Fruit fly (Drosophila melanogaster) whole organism, embryonic: Measurements from ENCODE around the gene CG17660.

ENCODE experiments used
- Antp ChIP-seq: fragments of 200-800 bp; sonication (Bioruptor generic); optimal IDR thresholded peaks from 3 replicates; lab custom pipeline; 2016; ENCODE audit warnings: missing biosample characterization, missing genetic modification characterization
- BtbVII ChIP-seq: fragments of 200-800 bp; sonication (Bioruptor generic); optimal IDR thresholded peaks from 3 replicates; lab custom pipeline; 2017; ENCODE audit warnings: missing biosample characterization, mild to moderate bottlenecking, missing genetic modification characterization
- CG10209 ChIP-seq: fragments of 200-800 bp; sonication (Bioruptor generic); optimal IDR thresholded peaks from 3 replicates; lab custom pipeline; 2017; ENCODE audit warnings: missing biosample characterization, mild to moderate bottlenecking, missing genetic modification characterization, missing genetic modification reagents
- CG10366 ChIP-seq: fragments of 200-800 bp; sonication (Bioruptor generic); IDR thresholded peaks from 2 replicates; pipeline ENCODE4 v1.3.6; 2022; ENCODE audit warnings: missing biosample characterization, missing genetic modification characterization
- CG10565 ChIP-seq: fragments of 200-800 bp; sonication (Bioruptor generic); optimal IDR thresholded peaks from 3 replicates; lab custom pipeline; 2016; ENCODE audit warnings: missing biosample characterization, mild to moderate bottlenecking, missing genetic modification characterization
- CG12071 ChIP-seq: fragments of 200-800 bp; sonication (Bioruptor generic); optimal IDR thresholded peaks from 3 replicates; lab custom pipeline; 2018; ENCODE audit warnings: missing biosample characterization, mild to moderate bottlenecking, missing genetic modification characterization
- CG15269 ChIP-seq: fragments of 200-800 bp; sonication (Bioruptor generic); optimal IDR thresholded peaks from 2 replicates; lab custom pipeline; 2018; ENCODE audit warnings: missing biosample characterization, mild to moderate bottlenecking, missing genetic modification characterization, moderate library complexity
- CG15514 ChIP-seq: fragments of 200-800 bp; sonication (Bioruptor generic); optimal IDR thresholded peaks from 3 replicates; lab custom pipeline; 2017; ENCODE audit warnings: missing biosample characterization, missing genetic modification characterization, mild to moderate bottlenecking, moderate library complexity, missing genetic modification reagents
- CG17912 ChIP-seq: fragments of 200-800 bp; sonication (Bioruptor generic); optimal IDR thresholded peaks from 2 replicates; lab custom pipeline; 2018; ENCODE audit warnings: missing biosample characterization, mild to moderate bottlenecking, missing genetic modification characterization
- CG2116 ChIP-seq: fragments of 200-800 bp; sonication (Bioruptor generic); optimal IDR thresholded peaks from 3 replicates; lab custom pipeline; 2018; ENCODE audit warnings: missing biosample characterization, mild to moderate bottlenecking, missing genetic modification characterization
- CG30431 ChIP-seq: fragments of 200-800 bp; sonication (Bioruptor generic); optimal IDR thresholded peaks from 2 replicates; lab custom pipeline; 2017; ENCODE audit warnings: missing biosample characterization, missing genetic modification characterization
- CG34224 ChIP-seq: fragments of 200-800 bp; sonication (Bioruptor generic); IDR thresholded peaks from 3 replicates; pipeline ENCODE4 v1.3.6; 2022; ENCODE audit warnings: missing biosample characterization, missing genetic modification characterization; ENCODE audit not compliant: partially characterized antibody
- CG6683 ChIP-seq: fragments of 200-800 bp; sonication (Bioruptor generic); optimal IDR thresholded peaks from 2 replicates; lab custom pipeline; 2017; ENCODE audit warnings: missing biosample characterization, mild to moderate bottlenecking, missing genetic modification characterization, missing genetic modification reagents
- CG8478 ChIP-seq: fragments of >200 bp; optimal IDR thresholded peaks from 2 replicates; lab custom pipeline; 2018
- CoRest ChIP-seq: fragments of 200-800 bp; sonication (Bioruptor generic); optimal IDR thresholded peaks from 3 replicates; lab custom pipeline; 2018; ENCODE audit warnings: missing biosample characterization, mild to moderate bottlenecking, missing genetic modification characterization, moderate library complexity
- Dip3 ChIP-seq: fragments of 200-800 bp; sonication (Bioruptor generic); optimal IDR thresholded peaks from 3 replicates; lab custom pipeline; 2016; ENCODE audit warnings: missing biosample characterization, missing genetic modification characterization
- Doc3 ChIP-seq: fragments of 200-800 bp; sonication (Bioruptor generic); IDR thresholded peaks from 3 replicates; pipeline ENCODE4 v1.3.6; 2022; ENCODE audit warnings: missing biosample characterization, missing genetic modification characterization; ENCODE audit not compliant: partially characterized antibody
- Hey ChIP-seq: fragments of 200-800 bp; sonication (Bioruptor generic); optimal IDR thresholded peaks from 3 replicates; lab custom pipeline; 2018; ENCODE audit warnings: missing biosample characterization, mild to moderate bottlenecking, missing genetic modification characterization
- Hsf ChIP-seq: fragments of 200-800 bp; sonication (Bioruptor generic); optimal IDR thresholded peaks from 3 replicates; lab custom pipeline; 2016; ENCODE audit warnings: missing biosample characterization, missing genetic modification characterization
- Kr ChIP-seq: fragments of 200-800 bp; sonication (Bioruptor generic); optimal IDR thresholded peaks from 2 replicates; lab custom pipeline; 2017; ENCODE audit warnings: missing biosample characterization, mild to moderate bottlenecking, missing genetic modification characterization
- NfI ChIP-seq: fragments of 200-800 bp; sonication (Bioruptor generic); optimal IDR thresholded peaks from 3 replicates; lab custom pipeline; 2018; ENCODE audit warnings: missing biosample characterization, mild to moderate bottlenecking, missing genetic modification characterization, moderate library complexity
- Ravus ChIP-seq: fragments of 200-800 bp; sonication (Bioruptor generic); IDR thresholded peaks from 2 replicates; pipeline ENCODE4 v1.3.6; 2022; ENCODE audit warnings: missing biosample characterization, missing genetic modification characterization
- Rfx ChIP-seq: fragments of 200-800 bp; sonication (Bioruptor generic); IDR thresholded peaks from 2 replicates; pipeline ENCODE4 v1.3.6; 2022; ENCODE audit warnings: missing biosample characterization, missing genetic modification characterization
- Rx ChIP-seq: fragments of 200-800 bp; sonication (Bioruptor generic); IDR thresholded peaks from 2 replicates; pipeline ENCODE4 v1.3.6; 2022; ENCODE audit warnings: missing biosample characterization, missing genetic modification characterization
- Sry-β ChIP-seq: fragments of 200-800 bp; sonication (Bioruptor generic); optimal IDR thresholded peaks from 2 replicates; lab custom pipeline; 2018; ENCODE audit warnings: missing biosample characterization, mild to moderate bottlenecking, missing genetic modification characterization, moderate library complexity
- TFAM ChIP-seq: fragments of 200-800 bp; sonication (Bioruptor generic); optimal IDR thresholded peaks from 2 replicates; lab custom pipeline; 2017; ENCODE audit warnings: missing biosample characterization, missing genetic modification characterization, inconsistent platforms
- ac ChIP-seq: fragments of 200-800 bp; sonication (Bioruptor generic); optimal IDR thresholded peaks from 3 replicates; lab custom pipeline; 2017; ENCODE audit warnings: missing biosample characterization, mild to moderate bottlenecking, missing genetic modification characterization
- bigmax ChIP-seq: fragments of 200-800 bp; sonication (Bioruptor generic); optimal IDR thresholded peaks from 2 replicates; lab custom pipeline; 2018; ENCODE audit warnings: missing biosample characterization, mild to moderate bottlenecking, missing genetic modification characterization
- btn ChIP-seq: fragments of 200-800 bp; sonication (Bioruptor generic); optimal IDR thresholded peaks from 2 replicates; lab custom pipeline; 2016; ENCODE audit warnings: missing biosample characterization, missing genetic modification characterization
- croc ChIP-seq: fragments of 200-800 bp; sonication (Bioruptor generic); conservative IDR thresholded peaks from 3 replicates; pipeline ENCODE4 v1.3.6; 2022; ENCODE audit warnings: missing biosample characterization, missing genetic modification characterization
- her ChIP-seq: fragments of 200-800 bp; sonication (Bioruptor generic); optimal IDR thresholded peaks from 2 replicates; lab custom pipeline; 2016; ENCODE audit warnings: missing biosample characterization, missing genetic modification characterization
- hkb ChIP-seq, 2 experiments: fragments of 200-800 bp in 1 of 2; fragments of >200 bp in 1 of 2; sonication (Bioruptor generic) in 1 of 2; IDR thresholded peaks in 1 of 2; optimal IDR thresholded peaks in 1 of 2; 2 replicates each; pipeline versions ENCODE4 v1.3.6 to Lab custom; 2017 to 2022; ENCODE audit warnings: missing biosample characterization in 1 of 2, missing genetic modification characterization in 1 of 2
- jigr1 ChIP-seq: fragments of 200-800 bp; sonication (Bioruptor generic); IDR thresholded peaks from 3 replicates; pipeline ENCODE4 v1.3.6; 2022; ENCODE audit warnings: missing biosample characterization, missing genetic modification characterization
- kah ChIP-seq: fragments of 200-800 bp; sonication (Bioruptor generic); optimal IDR thresholded peaks from 2 replicates; lab custom pipeline; 2018; ENCODE audit warnings: missing biosample characterization, mild to moderate bottlenecking, missing genetic modification characterization
- luna ChIP-seq: fragments of 200-800 bp; sonication (Bioruptor generic); optimal IDR thresholded peaks from 2 replicates; lab custom pipeline; 2016; ENCODE audit warnings: missing biosample characterization, missing genetic modification characterization
- mam ChIP-seq: fragments of 200-800 bp; sonication (Bioruptor generic); optimal IDR thresholded peaks from 3 replicates; lab custom pipeline; 2016; ENCODE audit warnings: missing biosample characterization, missing genetic modification characterization
- mirr ChIP-seq: fragments of 200-800 bp; sonication (Bioruptor generic); optimal IDR thresholded peaks from 3 replicates; lab custom pipeline; 2018; ENCODE audit warnings: missing biosample characterization, mild to moderate bottlenecking, missing genetic modification characterization
- nerfin-1 ChIP-seq: fragments of 200-800 bp; sonication (Bioruptor generic); optimal IDR thresholded peaks from 3 replicates; lab custom pipeline; 2019; ENCODE audit warnings: missing biosample characterization, mild to moderate bottlenecking, missing genetic modification characterization, moderate library complexity
- pan ChIP-seq, 4 experiments: fragments of >200 bp in 3 of 4; fragments of 200-800 bp in 1 of 4; sonication (Bioruptor generic) in 1 of 4; optimal IDR thresholded peaks in 3 of 4; IDR thresholded peaks in 1 of 4; 2 replicates each; pipeline versions ENCODE4 v1.3.6 to Lab custom; 2017 to 2022; ENCODE audit warnings: missing biosample characterization in 2 of 4, missing genetic modification characterization in 2 of 4, mixed read lengths in 1 of 4
- pho ChIP-seq: fragments of 200-800 bp; sonication (Bioruptor generic); optimal IDR thresholded peaks from 2 replicates; lab custom pipeline; 2016; ENCODE audit warnings: missing biosample characterization, missing genetic modification characterization
- prd ChIP-seq, 3 experiments: fragments of >200 bp in 2 of 3; fragments of 200-800 bp in 1 of 3; sonication (Bioruptor generic) in 1 of 3; optimal IDR thresholded peaks in 2 of 3; IDR thresholded peaks in 1 of 3; 2 replicates in 2 of 3; 3 replicates in 1 of 3; pipeline versions ENCODE4 v1.3.6 to Lab custom; 2017 to 2022; ENCODE audit warnings: missing biosample characterization in 1 of 3, missing genetic modification characterization in 1 of 3
- rib ChIP-seq: fragments of 200-800 bp; sonication (Bioruptor generic); IDR thresholded peaks from 2 replicates; pipeline ENCODE4 v1.3.6; 2022; ENCODE audit warnings: missing biosample characterization, missing genetic modification characterization
- sima ChIP-seq: fragments of 200-800 bp; sonication (Bioruptor generic); optimal IDR thresholded peaks from 2 replicates; lab custom pipeline; 2016; ENCODE audit warnings: missing biosample characterization, missing genetic modification characterization
- sna ChIP-seq: fragments of 200-800 bp; sonication (Bioruptor generic); IDR thresholded peaks from 2 replicates; pipeline ENCODE4 v1.3.6; 2022; ENCODE audit warnings: missing biosample characterization, missing genetic modification characterization; ENCODE audit not compliant: partially characterized antibody
- tna ChIP-seq: fragments of 200-800 bp; sonication (Bioruptor generic); IDR thresholded peaks from 2 replicates; pipeline ENCODE4 v1.3.6; 2022; ENCODE audit warnings: missing biosample characterization, missing genetic modification characterization; ENCODE audit not compliant: partially characterized antibody
- tup ChIP-seq: fragments of 200-800 bp; sonication (Bioruptor generic); optimal IDR thresholded peaks from 2 replicates; lab custom pipeline; 2016; ENCODE audit warnings: missing biosample characterization, mild to moderate bottlenecking, missing genetic modification characterization, moderate library complexity
- unc-4 ChIP-seq: fragments of 200-800 bp; sonication (Bioruptor generic); IDR thresholded peaks from 2 replicates; pipeline ENCODE4 v1.3.6; 2022; ENCODE audit warnings: missing biosample characterization, missing genetic modification characterization; ENCODE audit not compliant: partially characterized antibody

CG17660 gene

dm6 chr2L:1737057-1737581 lies 26.9 kb upstream of the CG17660 start (continued):
- peak; percentile 48 for TF ChIP-seq CG15514
- peak; percentile 72 for TF ChIP-seq her (GFP tag; lab: Kevin White, UChicago)
- 0 out of 2 replicates have a peak, but pooled peaks have one; percentile 32 for TF ChIP-seq unc-4 (GFP tag; lab: Robert Waterston, UW)
- peak; percentile 8 for TF ChIP-seq ac (GFP tag; lab: Kevin White, UChicago)
- peak; percentile 21 for TF ChIP-seq bigmax (GFP tag; lab: Kevin White, UChicago)
- TF ChIP-seq CG17912 = no peak
- no peak for TF ChIP-seq Sry-β
- peak; percentile 65 for TF ChIP-seq CG12071 (GFP tag; lab: Kevin White, UChicago)
- no peak for TF ChIP-seq Kr (GFP tag; lab: Kevin White, UChicago)
- TF ChIP-seq BtbVII = peak; percentile 76
- TF ChIP-seq prd (optimal IDR thresholded peaks at IDR 0.05; lab: Kevin White, UChicago) = no peak
- peak; percentile 94 for TF ChIP-seq prd (GFP tag; IDR thresholded peaks at IDR 0.05; lab: Robert Waterston, UW)
- peak; percentile 84 for TF ChIP-seq CG30431
- TF ChIP-seq btn (GFP tag; lab: Kevin White, UChicago) = peak; percentile 78
- peak; percentile 77 for TF ChIP-seq NfI (GFP tag; lab: Kevin White, UChicago)
- peak; percentile 35 for TF ChIP-seq nerfin-1
- peak; percentile 73 for TF ChIP-seq CG6683 (GFP tag; lab: Kevin White, UChicago)
- TF ChIP-seq CG15269 (tag; lab: Kevin White, UChicago) = peak; percentile 84
- peak; percentile 47 for TF ChIP-seq luna (GFP tag; lab: Kevin White, UChicago)
- TF ChIP-seq CoRest (tag; lab: Kevin White, UChicago) = peak; percentile 87
- TF ChIP-seq tup (GFP tag; lab: Kevin White, UChicago) = peak; percentile 79
- TF ChIP-seq CG10209 (GFP tag; lab: Kevin White, UChicago) = peak; percentile 89
- TF ChIP-seq CG2116 (GFP tag; lab: Kevin White, UChicago) = peak; percentile 59
- TF ChIP-seq Rx (GFP tag; lab: Robert Waterston, UW) = peak; percentile 70
- TF ChIP-seq Hsf = peak; percentile 93
- TF ChIP-seq CG34224 (GFP tag; lab: Robert Waterston, UW) = peak; percentile 14; the same call in 1 of the 3 replicates
- TF ChIP-seq sna (GFP tag; lab: Robert Waterston, UW) = 0 out of 2 replicates have a peak, but pooled peaks have one; percentile 14
- peak; percentile 36 for TF ChIP-seq sima
- TF ChIP-seq CG10565 = peak; percentile 35
- no peak for TF ChIP-seq Doc3 (GFP tag; lab: Robert Waterston, UW)
- peak; percentile 92 for TF ChIP-seq mam
- TF ChIP-seq croc (GFP tag; lab: Robert Waterston, UW) = peak; percentile 78
- no peak for TF ChIP-seq hkb (optimal IDR thresholded peaks at IDR 0.05; lab: Kevin White, UChicago)
- peak; percentile 84 for TF ChIP-seq hkb (GFP tag; IDR thresholded peaks at IDR 0.05; lab: Robert Waterston, UW)
- no peak for TF ChIP-seq Hey (tag; lab: Kevin White, UChicago)
- TF ChIP-seq tna (GFP tag; lab: Robert Waterston, UW) = peak; percentile 35; the same call in 1 of the 2 replicates
- TF ChIP-seq kah = peak; percentile 30
- TF ChIP-seq Rfx (GFP tag; lab: Robert Waterston, UW) = peak; percentile 68
- TF ChIP-seq CG10366 (GFP tag; lab: Robert Waterston, UW) = peak; percentile 88
- TF ChIP-seq rib (GFP tag; lab: Robert Waterston, UW) = no peak
- TF ChIP-seq pan (optimal IDR thresholded peaks at IDR 0.05; lab: Kevin White, UChicago) = peak in 1 of 2 experiments; percentile 48
- peak in 1 of 2 experiments; percentile 90 for TF ChIP-seq pan (GFP tag; optimal IDR thresholded peaks at IDR 0.05 in 1 of 2, IDR thresholded peaks at IDR 0.05 in 1 of 2)
- TF ChIP-seq TFAM = peak; percentile 68
- TF ChIP-seq CG8478 (lab: Kevin White, UChicago) = no peak
- peak; percentile 90 for TF ChIP-seq Antp (GFP tag; lab: Kevin White, UChicago)
- peak; percentile 90 for TF ChIP-seq Dip3
- TF ChIP-seq pho (GFP tag; lab: Kevin White, UChicago) = peak; percentile 86
- TF ChIP-seq jigr1 (GFP tag; lab: Robert Waterston, UW) = peak; percentile 86; the same call in 2 of the 3 replicates
- TF ChIP-seq mirr (GFP tag; lab: Kevin White, UChicago) = peak; percentile 40
- TF ChIP-seq Ravus (GFP tag; lab: Robert Waterston, UW) = peak; percentile 64; the same call in 1 of the 2 replicates
